Worm (Caenorhabditis elegans): ENCODE data around the gene elo-7.

Gene elo-7

DNA sequence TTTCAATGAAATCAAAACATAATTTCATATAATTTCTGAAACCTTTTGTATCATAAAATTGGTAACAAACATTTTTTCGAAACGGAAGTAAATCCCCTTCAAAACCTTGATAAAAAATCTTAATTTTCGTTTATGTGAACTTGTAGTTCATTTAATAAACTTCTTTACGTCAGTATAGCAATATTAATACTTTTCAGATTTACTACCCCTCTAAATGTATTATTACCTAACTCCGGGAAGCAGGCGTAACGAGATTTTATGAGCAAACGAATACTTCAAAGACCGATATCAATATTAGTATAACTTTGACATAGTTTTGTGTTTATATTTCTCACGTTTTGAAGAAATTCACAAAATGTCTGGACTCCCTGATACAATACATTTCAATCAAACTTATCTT lies 41.4 kb upstream of the elo-7 start, which contains the start of gene sru-1:
sru-1 (plus strand) TSS at position 301 of the 400 bp plus-strand sequence.
- TF ChIP-seq sem-2 (GFP tag; optimal IDR thresholded peaks at IDR 0.05) (no peak), mep-1 (tag; optimal IDR thresholded peaks at IDR 0.05) (no peak), unc-120 (tag; optimal IDR thresholded peaks at IDR 0.05; ENCODE audit: poor library complexity, severe bottlenecking) (no peak), lin-32 (GFP tag; optimal IDR thresholded peaks at IDR 0.05) (no peak), mab-5 (tag; optimal IDR thresholded peaks at IDR 0.05) (no peak), tbx-8 (GFP tag; optimal IDR thresholded peaks at IDR 0.05) (no peak), nhr-76 (tag; optimal IDR thresholded peaks at IDR 0.05) (no peak), lin-13 (tag; optimal IDR thresholded peaks at IDR 0.05) (no peak), cnd-1 (tag; optimal IDR thresholded peaks at IDR 0.05) (no peak), ztf-11 (tag; optimal IDR thresholded peaks at IDR 0.05) (no peak), lsy-2 (tag; optimal IDR thresholded peaks at IDR 0.05) (no peak), nhr-237 (tag; optimal IDR thresholded peaks at IDR 0.05) (no peak), ham-2 (GFP tag; optimal IDR thresholded peaks at IDR 0.05) (no peak)

DNA sequence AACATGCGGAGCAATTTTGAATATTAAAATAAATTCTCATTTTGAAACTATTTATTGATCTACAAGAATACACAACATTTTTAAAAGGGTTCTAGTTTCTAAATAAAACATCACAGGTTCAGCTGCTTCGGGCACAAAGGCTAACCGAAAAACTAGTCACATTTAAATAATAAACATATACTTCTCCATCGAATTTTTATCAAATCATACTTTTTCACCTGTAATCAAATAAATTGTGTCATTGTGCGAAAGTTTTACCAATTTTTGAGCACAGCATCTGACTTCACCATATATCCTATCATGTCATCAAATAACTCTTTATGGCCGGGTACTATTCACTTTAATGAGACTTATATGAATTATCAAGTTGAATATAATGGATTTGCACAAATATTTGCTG lies 39.4 kb upstream of the elo-7 start, which contains the start of gene sru-6:
sru-6 (plus strand) TSS at position 301 of the 400 bp plus-strand sequence.
- TF ChIP-seq bed-3 (GFP tag; optimal IDR thresholded peaks at IDR 0.05) = no peak

- no peak for TF ChIP-seq ceh-83 (GFP tag; optimal IDR thresholded peaks at IDR 0.05)
- no peak for TF ChIP-seq drap-1 (GFP tag; optimal IDR thresholded peaks at IDR 0.05)
- no peak for TF ChIP-seq pha-4 (tag; optimal IDR thresholded peaks at IDR 0.05)
- TF ChIP-seq nhr-76 (tag; optimal IDR thresholded peaks at IDR 0.05) = no peak
- TF ChIP-seq mep-1 (tag; optimal IDR thresholded peaks at IDR 0.05) = no peak
- no peak for TF ChIP-seq bed-3 (GFP tag; optimal IDR thresholded peaks at IDR 0.05)
- TF ChIP-seq nhr-237 (tag; optimal IDR thresholded peaks at IDR 0.05) = no peak
- no peak for TF ChIP-seq lin-32 (GFP tag; optimal IDR thresholded peaks at IDR 0.05)
- no peak for TF ChIP-seq unc-39 (tag; optimal IDR thresholded peaks at IDR 0.05)
- no peak for TF ChIP-seq flh-1 (GFP tag; optimal IDR thresholded peaks at IDR 0.05)
- TF ChIP-seq nhr-12 (tag; optimal IDR thresholded peaks at IDR 0.05) = no peak
- TF ChIP-seq nhr-2 (tag; optimal IDR thresholded peaks at IDR 0.05) = no peak
- no peak for TF ChIP-seq hlh-1 (tag; optimal IDR thresholded peaks at IDR 0.05)
- no peak for TF ChIP-seq M03D4.4 (tag; optimal IDR thresholded peaks at IDR 0.05)
- TF ChIP-seq sptf-1 (tag; optimal IDR thresholded peaks at IDR 0.05) = no peak
Observed at ce11 chrIV:9496306-9496705, 33.4 kb upstream of the elo-7 start, which contains the start of gene sru-3. TSS of gene sru-3 (plus strand) at chrIV:9496606.

ce11 chrIV:9498088-9498487 lies 31.7 kb upstream of the elo-7 start, which contains the start of gene sru-4:
TSS of gene sru-4 (plus strand) at chrIV:9498388.
- TF ChIP-seq blmp-1 (tag; optimal IDR thresholded peaks at IDR 0.05) = no peak
- TF ChIP-seq unc-62 (GFP tag; optimal IDR thresholded peaks at IDR 0.05) = no peak
- TF ChIP-seq sem-2 (GFP tag; optimal IDR thresholded peaks at IDR 0.05) = no peak
- TF ChIP-seq nhr-12 (tag; optimal IDR thresholded peaks at IDR 0.05) = no peak
- TF ChIP-seq nhr-237 (tag; optimal IDR thresholded peaks at IDR 0.05) = no peak
- no peak for TF ChIP-seq M03D4.4 (tag; optimal IDR thresholded peaks at IDR 0.05)
- TF ChIP-seq mep-1 (tag; optimal IDR thresholded peaks at IDR 0.05) = no peak
- TF ChIP-seq lsy-2 (tag; optimal IDR thresholded peaks at IDR 0.05) = no peak
- TF ChIP-seq bed-3 (GFP tag; optimal IDR thresholded peaks at IDR 0.05) = no peak
- no peak for TF ChIP-seq flh-1 (GFP tag; optimal IDR thresholded peaks at IDR 0.05)
- TF ChIP-seq unc-120 (tag; optimal IDR thresholded peaks at IDR 0.05; ENCODE audit: poor library complexity, severe bottlenecking) = no peak
- TF ChIP-seq lin-32 (GFP tag; optimal IDR thresholded peaks at IDR 0.05) = no peak
- TF ChIP-seq drap-1 (GFP tag; optimal IDR thresholded peaks at IDR 0.05) = no peak
- no peak for TF ChIP-seq elt-3 (tag; optimal IDR thresholded peaks at IDR 0.05)
- no peak for TF ChIP-seq ceh-43 (GFP tag; optimal IDR thresholded peaks at IDR 0.05)
- TF ChIP-seq mab-5 (tag; optimal IDR thresholded peaks at IDR 0.05) = no peak
- no peak for TF ChIP-seq elt-1 (tag; optimal IDR thresholded peaks at IDR 0.05; ENCODE audit: borderline replicate concordance, insufficient read depth)
- no peak for TF ChIP-seq nhr-76 (tag; optimal IDR thresholded peaks at IDR 0.05)
- no peak for TF ChIP-seq unc-39 (tag; optimal IDR thresholded peaks at IDR 0.05)

ce11 chrIV:9499636-9500035 lies 30.1 kb upstream of the elo-7 start:
- TF ChIP-seq lin-13 (tag; optimal IDR thresholded peaks at IDR 0.05) (no peak), nhr-76 (tag; optimal IDR thresholded peaks at IDR 0.05) (no peak), cnd-1 (tag; optimal IDR thresholded peaks at IDR 0.05) (no peak), tbx-8 (GFP tag; optimal IDR thresholded peaks at IDR 0.05) (no peak), elt-1 (tag; optimal IDR thresholded peaks at IDR 0.05; ENCODE audit: borderline replicate concordance, insufficient read depth) (no peak), sptf-1 (tag; optimal IDR thresholded peaks at IDR 0.05) (no peak), M03D4.4 (tag; optimal IDR thresholded peaks at IDR 0.05) (no peak), nhr-28 (tag; optimal IDR thresholded peaks at IDR 0.05) (no peak), bed-3 (GFP tag; optimal IDR thresholded peaks at IDR 0.05) (no peak), ceh-43 (GFP tag; optimal IDR thresholded peaks at IDR 0.05) (no peak), nhr-2 (tag; optimal IDR thresholded peaks at IDR 0.05) (no peak), drap-1 (GFP tag; optimal IDR thresholded peaks at IDR 0.05) (no peak), hlh-1 (tag; optimal IDR thresholded peaks at IDR 0.05) (no peak), sem-2 (GFP tag; optimal IDR thresholded peaks at IDR 0.05) (no peak), mep-1 (tag; optimal IDR thresholded peaks at IDR 0.05) (no peak), ham-2 (GFP tag; optimal IDR thresholded peaks at IDR 0.05) (no peak)

All from whole organism, mixed stage, embryonic.